Fruit fly (Drosophila melanogaster) whole organism, embryonic: ENCODE results near the gene Tao.

Experiments used
- Atf-2 ChIP-seq: fragments of 200-800 bp; sonication (Bioruptor generic); optimal IDR thresholded peaks from 2 replicates; lab custom pipeline; 2016; ENCODE audit warnings: missing biosample characterization, missing genetic modification characterization
- Awh ChIP-seq: fragments of 200-800 bp; sonication (Bioruptor generic); IDR thresholded peaks from 2 replicates; pipeline ENCODE4, ENCODE4 v1.3.6; 2022; ENCODE audit warnings: missing biosample characterization, missing genetic modification characterization
- Bdp1 ChIP-seq: fragments of 200-800 bp; sonication (Bioruptor generic); optimal IDR thresholded peaks from 3 replicates; lab custom pipeline; 2016; ENCODE audit warnings: missing biosample characterization, missing genetic modification characterization
- CG10565 ChIP-seq: fragments of 200-800 bp; sonication (Bioruptor generic); optimal IDR thresholded peaks from 3 replicates; lab custom pipeline; 2016; ENCODE audit warnings: missing biosample characterization, mild to moderate bottlenecking, missing genetic modification characterization
- CG11504 ChIP-seq: fragments of 200-800 bp; sonication (Bioruptor generic); optimal IDR thresholded peaks from 3 replicates; lab custom pipeline; 2019; ENCODE audit warnings: missing biosample characterization, mild to moderate bottlenecking, missing genetic modification characterization, moderate library complexity
- CG11723 ChIP-seq: fragments of 200-800 bp; sonication (Bioruptor generic); optimal IDR thresholded peaks from 2 replicates; lab custom pipeline; 2017; ENCODE audit warnings: missing biosample characterization, mild to moderate bottlenecking, missing genetic modification characterization
- CG14710 ChIP-seq: fragments of 200-800 bp; sonication (Bioruptor generic); optimal IDR thresholded peaks from 3 replicates; lab custom pipeline; 2019; ENCODE audit warnings: missing biosample characterization, mild to moderate bottlenecking, missing genetic modification characterization, moderate library complexity
- CG14965 ChIP-seq: fragments of 200-800 bp; sonication (Bioruptor generic); optimal IDR thresholded peaks from 2 replicates; lab custom pipeline; 2016; ENCODE audit warnings: missing biosample characterization, missing genetic modification characterization, borderline replicate concordance
- CG15073 ChIP-seq: fragments of 200-800 bp; sonication (Bioruptor generic); optimal IDR thresholded peaks from 2 replicates; lab custom pipeline; 2016; ENCODE audit warnings: missing biosample characterization, missing genetic modification characterization
- CG15601 ChIP-seq: fragments of 200-800 bp; sonication (Bioruptor generic); optimal IDR thresholded peaks from 3 replicates; lab custom pipeline; 2019; ENCODE audit warnings: missing biosample characterization, mild to moderate bottlenecking, missing genetic modification characterization, moderate library complexity
- CG1602 ChIP-seq: fragments of 200-800 bp; sonication (Bioruptor generic); optimal IDR thresholded peaks from 3 replicates; lab custom pipeline; 2016; ENCODE audit warnings: missing biosample characterization, missing genetic modification characterization
- CG18011 ChIP-seq: fragments of 200-800 bp; sonication (Bioruptor generic); optimal IDR thresholded peaks from 2 replicates; lab custom pipeline; 2017; ENCODE audit warnings: missing biosample characterization, missing genetic modification characterization, mild to moderate bottlenecking, moderate library complexity, missing genotype
- CG18476 ChIP-seq: fragments of 200-800 bp; sonication (Bioruptor generic); optimal IDR thresholded peaks from 2 replicates; lab custom pipeline; 2016; ENCODE audit warnings: missing biosample characterization, mild to moderate bottlenecking, missing genetic modification characterization
- CG2712 ChIP-seq: fragments of 200-800 bp; optimal IDR thresholded peaks from 3 replicates; lab custom pipeline; 2019; ENCODE audit warnings: missing biosample characterization, mild to moderate bottlenecking, missing genetic modification characterization, moderate library complexity
- CG2875 ChIP-seq: fragments of 200-800 bp; sonication (Bioruptor generic); optimal IDR thresholded peaks from 2 replicates; lab custom pipeline; 2017; ENCODE audit warnings: missing biosample characterization, mild to moderate bottlenecking, missing genetic modification characterization, missing genetic modification reagents
- CG30020 ChIP-seq: fragments of 200-800 bp; optimal IDR thresholded peaks from 2 replicates; lab custom pipeline; 2019; ENCODE audit warnings: missing biosample characterization, mild to moderate bottlenecking, missing genetic modification characterization, moderate library complexity
- CG3065 ChIP-seq: fragments of 200-800 bp; sonication (Bioruptor generic); optimal IDR thresholded peaks from 2 replicates; lab custom pipeline; 2016; ENCODE audit warnings: missing biosample characterization, missing genetic modification characterization
- CG32772 ChIP-seq: fragments of 200-800 bp; sonication (Bioruptor generic); IDR thresholded peaks from 2 replicates; pipeline ENCODE4 v1.3.6; 2022; ENCODE audit warnings: missing biosample characterization, missing genetic modification characterization
- CG5953 ChIP-seq: fragments of 200-800 bp; sonication (Bioruptor generic); IDR thresholded peaks from 2 replicates; pipeline ENCODE4 v1.3.6; 2022; ENCODE audit warnings: missing biosample characterization, missing genetic modification characterization
- CG6765 ChIP-seq: fragments of 200-800 bp; sonication (Bioruptor generic); optimal IDR thresholded peaks from 3 replicates; lab custom pipeline; 2017; ENCODE audit warnings: missing biosample characterization, mild to moderate bottlenecking, missing genetic modification characterization
- CG6791 ChIP-seq: fragments of 200-800 bp; sonication (Bioruptor generic); IDR thresholded peaks from 3 replicates; pipeline ENCODE4 v1.3.6; 2022; ENCODE audit warnings: missing biosample characterization, missing genetic modification characterization; ENCODE audit not compliant: partially characterized antibody
- CG7928 ChIP-seq: fragments of 200-800 bp; sonication (Bioruptor generic); optimal IDR thresholded peaks from 2 replicates; lab custom pipeline; 2017; ENCODE audit warnings: missing biosample characterization, mild to moderate bottlenecking, missing genetic modification characterization
- CG9727 ChIP-seq: fragments of 200-800 bp; sonication (Bioruptor generic); optimal IDR thresholded peaks from 3 replicates; lab custom pipeline; 2017; ENCODE audit warnings: missing biosample characterization, mild to moderate bottlenecking, missing genetic modification characterization
- CHES-1-like ChIP-seq: fragments of 200-800 bp; sonication (Bioruptor generic); optimal IDR thresholded peaks from 2 replicates; lab custom pipeline; 2016; ENCODE audit warnings: missing biosample characterization, missing genetic modification characterization
- Dad ChIP-seq: fragments of 200-800 bp; sonication (Bioruptor generic); optimal IDR thresholded peaks from 3 replicates; lab custom pipeline; 2016; ENCODE audit warnings: missing biosample characterization, missing genetic modification characterization
- Dek ChIP-seq: fragments of 200-800 bp; sonication (Bioruptor generic); optimal IDR thresholded peaks from 3 replicates; lab custom pipeline; 2019; ENCODE audit warnings: missing biosample characterization, mild to moderate bottlenecking, missing genetic modification characterization, moderate library complexity
- Hr3 ChIP-seq: fragments of 200-800 bp; sonication (Bioruptor generic); optimal IDR thresholded peaks from 3 replicates; lab custom pipeline; 2016; ENCODE audit warnings: missing biosample characterization, missing genetic modification characterization
- Hr51 ChIP-seq, 2 experiments: fragments of 200-800 bp; sonication (Bioruptor generic); optimal IDR thresholded peaks; 2 replicates in 1 of 2; 3 replicates in 1 of 2; lab custom pipeline; 2016 to 2018; ENCODE audit warnings: missing biosample characterization in 2 of 2, missing genetic modification characterization in 2 of 2, mild to moderate bottlenecking in 1 of 2, moderate library complexity in 1 of 2
- MBD-R2 ChIP-seq: fragments of 200-800 bp; sonication (Bioruptor generic); IDR thresholded peaks from 2 replicates; pipeline ENCODE4 v1.3.6; 2022; ENCODE audit warnings: missing biosample characterization, missing genetic modification characterization
- NC2α ChIP-seq: fragments of 200-800 bp; sonication (Bioruptor generic); optimal IDR thresholded peaks from 2 replicates; lab custom pipeline; 2016; ENCODE audit warnings: missing biosample characterization, missing genetic modification characterization
- Ssrp ChIP-seq: fragments of 200-800 bp; sonication (Bioruptor generic); optimal IDR thresholded peaks from 2 replicates; lab custom pipeline; 2018; ENCODE audit warnings: missing biosample characterization, mild to moderate bottlenecking, missing genetic modification characterization, moderate library complexity
- ab ChIP-seq: fragments of 200-800 bp; sonication (Bioruptor generic); optimal IDR thresholded peaks from 2 replicates; lab custom pipeline; 2016; ENCODE audit warnings: missing biosample characterization, missing genetic modification characterization
- ato ChIP-seq: fragments of 200-800 bp; sonication (Bioruptor generic); IDR thresholded peaks from 2 replicates; pipeline ENCODE4 v1.3.6; 2022; ENCODE audit warnings: missing biosample characterization, missing genetic modification characterization; ENCODE audit not compliant: partially characterized antibody
- br ChIP-seq: fragments of >200 bp; optimal IDR thresholded peaks from 2 replicates; lab custom pipeline; 2017
- bsh ChIP-seq, 2 experiments: fragments of 200-800 bp; sonication (Bioruptor generic); optimal IDR thresholded peaks; 2 replicates each; lab custom pipeline; 2017 to 2018; ENCODE audit warnings: mild to moderate bottlenecking in 2 of 2, missing biosample characterization in 2 of 2, missing genetic modification characterization in 2 of 2, moderate library complexity in 1 of 2
- chif ChIP-seq, 2 experiments: fragments of 200-800 bp; sonication (Bioruptor generic); optimal IDR thresholded peaks; 3 replicates each; lab custom pipeline; 2016; ENCODE audit warnings: missing biosample characterization in 2 of 2, missing genetic modification characterization in 2 of 2
- crc ChIP-seq: fragments of 200-800 bp; sonication (Bioruptor generic); optimal IDR thresholded peaks from 2 replicates; lab custom pipeline; 2016; ENCODE audit warnings: missing biosample characterization, missing genetic modification characterization
- cwo ChIP-seq: fragments of 200-800 bp; sonication (Bioruptor generic); optimal IDR thresholded peaks from 3 replicates; lab custom pipeline; 2017; ENCODE audit warnings: missing biosample characterization, missing genetic modification characterization, mild to moderate bottlenecking, moderate library complexity, missing genetic modification reagents
- dmrt11E ChIP-seq: fragments of 200-800 bp; sonication (Bioruptor generic); optimal IDR thresholded peaks from 3 replicates; lab custom pipeline; 2018; ENCODE audit warnings: missing biosample characterization, mild to moderate bottlenecking, missing genetic modification characterization, moderate library complexity
- esg ChIP-seq: fragments of 200-800 bp; sonication (Bioruptor generic); conservative IDR thresholded peaks from 2 replicates; pipeline ENCODE4 v1.3.6; 2022; ENCODE audit warnings: missing biosample characterization, missing genetic modification characterization
- fd102C ChIP-seq: fragments of 200-800 bp; sonication (Bioruptor generic); optimal IDR thresholded peaks from 2 replicates; lab custom pipeline; 2018; ENCODE audit warnings: missing biosample characterization, mild to moderate bottlenecking, missing genetic modification characterization, moderate library complexity
- gro ChIP-seq: fragments of 200-800 bp; sonication (Bioruptor generic); optimal IDR thresholded peaks from 2 replicates; lab custom pipeline; 2016; ENCODE audit warnings: missing biosample characterization, missing genetic modification characterization
- hth ChIP-seq: fragments of >200 bp; optimal IDR thresholded peaks from 2 replicates; lab custom pipeline; 2017; ENCODE audit warnings: inconsistent platforms
- insv ChIP-seq, 2 experiments: fragments of 200-800 bp; sonication (Bioruptor generic); optimal IDR thresholded peaks; 3 replicates each; lab custom pipeline; 2016 to 2018; ENCODE audit warnings: missing biosample characterization in 2 of 2, missing genetic modification characterization in 2 of 2
- knrl ChIP-seq: fragments of 200-800 bp; sonication (Bioruptor generic); IDR thresholded peaks from 3 replicates; pipeline ENCODE4 v1.3.6; 2022; ENCODE audit warnings: missing biosample characterization, missing genetic modification characterization; ENCODE audit not compliant: partially characterized antibody
- org-1 ChIP-seq: fragments of 200-800 bp; sonication (Bioruptor generic); optimal IDR thresholded peaks from 2 replicates; lab custom pipeline; 2017; ENCODE audit warnings: missing biosample characterization, missing genetic modification characterization
- pita ChIP-seq: fragments of 200-800 bp; sonication (Bioruptor generic); optimal IDR thresholded peaks from 2 replicates; lab custom pipeline; 2017; ENCODE audit warnings: missing biosample characterization, mild to moderate bottlenecking, missing genetic modification characterization
- tin ChIP-seq: fragments of 200-800 bp; sonication (Bioruptor generic); optimal IDR thresholded peaks from 3 replicates; lab custom pipeline; 2016; ENCODE audit warnings: missing biosample characterization, missing genetic modification characterization
- vvl ChIP-seq: fragments of 200-800 bp; sonication (Bioruptor generic); IDR thresholded peaks from 2 replicates; pipeline ENCODE4 v1.3.6; 2022; ENCODE audit warnings: missing biosample characterization, missing genetic modification characterization
- zen ChIP-seq: fragments of 200-800 bp; sonication (Bioruptor generic); optimal IDR thresholded peaks from 3 replicates; lab custom pipeline; 2018; ENCODE audit warnings: missing biosample characterization, mild to moderate bottlenecking, missing genetic modification characterization, moderate library complexity

The Tao gene

DNA sequence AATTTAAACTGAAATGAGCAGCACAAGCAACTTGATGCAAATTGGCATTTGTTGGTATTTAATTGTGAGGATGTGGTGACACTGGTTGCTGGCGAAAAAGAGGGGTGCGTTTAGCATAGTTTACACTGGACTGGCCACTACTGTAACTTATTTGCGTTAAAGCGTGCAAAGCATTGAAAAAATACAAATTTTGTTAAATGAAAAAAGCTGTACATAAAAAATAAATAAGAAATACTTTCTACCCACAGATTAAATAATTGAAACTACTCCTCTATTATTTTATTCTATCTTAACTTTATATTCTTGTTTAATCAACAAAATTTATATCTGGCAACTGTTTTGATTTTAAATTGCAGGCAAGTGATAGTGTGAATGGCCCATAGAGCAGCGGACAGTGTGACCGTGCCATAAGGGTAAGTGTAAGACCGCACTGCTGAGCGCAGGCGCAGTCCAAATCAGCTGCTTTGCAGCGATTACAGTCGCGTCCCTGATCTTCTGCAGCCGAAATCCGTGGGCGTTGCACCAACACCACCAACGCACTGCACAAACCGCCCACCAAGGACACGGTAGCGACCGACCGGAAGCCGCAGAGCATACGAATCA is 13.8 kb downstream of the Tao start, which contains the start of the genes Grip84 and car (continued):
- TF ChIP-seq CG2875 (GFP tag; lab: Kevin White, UChicago) (no peak), esg (GFP tag; lab: Robert Waterston, UW) (peak; percentile 67), chif (GFP tag; optimal IDR thresholded peaks at IDR 0.05; lab: Kevin White, UChicago) (peak; percentile 38 to 48), fd102C (GFP tag; lab: Kevin White, UChicago) (no peak), insv (GFP tag; optimal IDR thresholded peaks at IDR 0.05; lab: Kevin White, UChicago) (peak in 1 of 2 experiments; percentile 36), CG15601 (tag; lab: Kevin White, UChicago) (no peak), NC2α (GFP tag; lab: Kevin White, UChicago) (no peak), CG11723 (GFP tag; lab: Kevin White, UChicago) (no peak), CG14965 (GFP tag; lab: Kevin White, UChicago) (no peak), Bdp1 (no peak), CG11504 (no peak), Awh (no peak), crc (GFP tag; lab: Kevin White, UChicago) (peak; percentile 45), CG14710 (tag; lab: Kevin White, UChicago) (peak; percentile 99), CG1602 (GFP tag; lab: Kevin White, UChicago) (peak; percentile 72), CG6765 (GFP tag; lab: Kevin White, UChicago) (no peak), bsh (GFP tag; optimal IDR thresholded peaks at IDR 0.05; lab: Kevin White, UChicago) (peak in 1 of 2 experiments; percentile 60), gro (GFP tag; lab: Kevin White, UChicago) (peak; percentile 34), CG2712 (peak; percentile 76), CHES-1-like (GFP tag; lab: Kevin White, UChicago) (no peak), CG32772 (GFP tag; lab: Robert Waterston, UW) (peak; percentile 58), tin (GFP tag; lab: Kevin White, UChicago) (peak; percentile 58), Hr3 (GFP tag; lab: Kevin White, UChicago) (peak; percentile 71), ab (GFP tag; lab: Kevin White, UChicago) (no peak), CG7928 (no peak), CG10565 (GFP tag; lab: Kevin White, UChicago) (no peak), ato (GFP tag; lab: Robert Waterston, UW) (no peak), MBD-R2 (peak; percentile 93), zen (tag; lab: Kevin White, UChicago) (peak; percentile 61), vvl (GFP tag; lab: Robert Waterston, UW) (peak; percentile 37; the same call in 1 of the 2 replicates), CG5953 (no peak), Hr51 (GFP tag; optimal IDR thresholded peaks at IDR 0.05; lab: Kevin White, UChicago) (peak in 1 of 2 experiments; percentile 25), CG15073 (peak; percentile 98), org-1 (peak; percentile 7), knrl (GFP tag; lab: Robert Waterston, UW) (no peak), CG3065 (no peak), CG18476 (GFP tag; lab: Kevin White, UChicago) (peak; percentile 55), dmrt11E (tag; lab: Kevin White, UChicago) (peak; percentile 72), hth (lab: Kevin White, UChicago) (no peak), Dad (GFP tag; lab: Kevin White, UChicago) (peak; percentile 46), CG18011 (GFP tag; lab: Kevin White, UChicago) (peak; percentile 17), CG9727 (GFP tag; lab: Kevin White, UChicago) (peak; percentile 70), br (lab: Kevin White, UChicago) (no peak), CG30020 (tag; lab: Kevin White, UChicago) (peak; percentile 94), Ssrp (tag; lab: Kevin White, UChicago) (peak; percentile 79), CG6791 (GFP tag; lab: Robert Waterston, UW) (no peak), pita (no peak), Atf-2 (GFP tag; lab: Kevin White, UChicago) (no peak), cwo (no peak), Dek (tag; lab: Kevin White, UChicago) (no peak)
